Worm (Caenorhabditis elegans): ENCODE data around the gene fubl-1.

The fubl-1 gene

ce11 chrV:10224619-10225018 is 14.0 kb downstream of the fubl-1 start:
- TF ChIP-seq T23F11.4 (GFP tag; optimal IDR thresholded peaks at IDR 0.05) (no peak), ceh-22 (tag; optimal IDR thresholded peaks at IDR 0.05) (no peak), ztf-16 (tag; optimal IDR thresholded peaks at IDR 0.05) (no peak), nhr-11 (tag; optimal IDR thresholded peaks at IDR 0.05) (no peak), unc-3 (GFP tag; conservative IDR thresholded peaks at IDR 0.05) (no peak), unc-3 (tag; optimal IDR thresholded peaks at IDR 0.05) (no peak), ceh-34 (tag; optimal IDR thresholded peaks at IDR 0.05) (no peak), ceh-14 (tag; optimal IDR thresholded peaks at IDR 0.05) (no peak), ceh-30 (tag; optimal IDR thresholded peaks at IDR 0.05) (no peak)

ce11 chrV:10222007-10222406 is 16.7 kb downstream of the fubl-1 start, which contains the start of gene C12D8.20:
C12D8.20 (plus strand) TSS chrV:10222307.
- TF ChIP-seq hlh-13 (GFP tag; optimal IDR thresholded peaks at IDR 0.05) (no peak), K09A11.1 (tag; optimal IDR thresholded peaks at IDR 0.05; ENCODE audit: insufficient read depth) (no peak), T23F11.4 (GFP tag; optimal IDR thresholded peaks at IDR 0.05) (no peak)

ce11 chrV:10221317-10221716 is 17.3 kb downstream of the fubl-1 start, which contains the start of the genes fipr-5 and fipr-9:
fipr-5 (minus strand) TSS chrV:10221417.
fipr-9 (plus strand) TSS chrV:10221662.
- TF ChIP-seq K09A11.1 (tag; optimal IDR thresholded peaks at IDR 0.05; ENCODE audit: insufficient read depth) (no peak), unc-3 (GFP tag; conservative IDR thresholded peaks at IDR 0.05) (no peak), unc-3 (tag; optimal IDR thresholded peaks at IDR 0.05) (no peak), T23F11.4 (GFP tag; optimal IDR thresholded peaks at IDR 0.05) (no peak), Y22D7AL.16 (tag; optimal IDR thresholded peaks at IDR 0.05) (no peak), gmeb-2 (tag; optimal IDR thresholded peaks at IDR 0.05) (no peak), lim-6 (tag; optimal IDR thresholded peaks at IDR 0.05) (no peak), rnt-1 (tag; optimal IDR thresholded peaks at IDR 0.05) (no peak), tbx-2 (tag; optimal IDR thresholded peaks at IDR 0.05) (no peak), che-1 (tag; optimal IDR thresholded peaks at IDR 0.05) (no peak), elt-4 (tag; optimal IDR thresholded peaks at IDR 0.05) (no peak), ceh-34 (tag; optimal IDR thresholded peaks at IDR 0.05) (no peak), K02D7.2 (tag; optimal IDR thresholded peaks at IDR 0.05) (no peak)

- no peak for TF ChIP-seq unc-55 (GFP tag; optimal IDR thresholded peaks at IDR 0.05)
Observed at ce11 chrV:10220605-10221004, 18.1 kb downstream of the fubl-1 start, which contains the start of gene C12D8.13. C12D8.13 (minus strand) TSS chrV:10220705.

ce11 chrV:10216724-10217123 is 21.9 kb downstream of the fubl-1 start, which contains the start of gene ZK856.14:
ZK856.14 (plus strand) TSS chrV:10217024.
- TF ChIP-seq lin-11 (tag; optimal IDR thresholded peaks at IDR 0.05) (no peak), pax-1 (tag; optimal IDR thresholded peaks at IDR 0.05) (no peak), lim-6 (tag; optimal IDR thresholded peaks at IDR 0.05) (no peak), madf-2 (tag; optimal IDR thresholded peaks at IDR 0.05) (no peak), dve-1 (tag; optimal IDR thresholded peaks at IDR 0.05) (no peak), C38D4.7 (GFP tag; optimal IDR thresholded peaks at IDR 0.05) (no peak), unc-86 (tag; optimal IDR thresholded peaks at IDR 0.05) (no peak), fax-1 (tag; optimal IDR thresholded peaks at IDR 0.05) (no peak), ceh-45 (GFP tag; IDR thresholded peaks at IDR 0.05) (no peak), npax-4 (tag; optimal IDR thresholded peaks at IDR 0.05) (no peak), nhr-11 (tag; optimal IDR thresholded peaks at IDR 0.05) (no peak), ceh-24 (tag; optimal IDR thresholded peaks at IDR 0.05) (no peak), pqm-1 (tag; optimal IDR thresholded peaks at IDR 0.05) (no peak), syd-9 (tag; optimal IDR thresholded peaks at IDR 0.05) (no peak), rnt-1 (tag; optimal IDR thresholded peaks at IDR 0.05) (no peak)

ce11 chrV:10212627-10213026 is 26.0 kb downstream of the fubl-1 start, which contains the start of gene hpo-40:
hpo-40 (plus strand) TSS chrV:10212927.
- TF ChIP-seq unc-86 (tag; optimal IDR thresholded peaks at IDR 0.05) (no peak), C08G9.2 (tag; optimal IDR thresholded peaks at IDR 0.05) (no peak), fax-1 (tag; optimal IDR thresholded peaks at IDR 0.05) (no peak), unc-3 (GFP tag; conservative IDR thresholded peaks at IDR 0.05) (no peak), unc-3 (tag; optimal IDR thresholded peaks at IDR 0.05) (no peak), ceh-19 (GFP tag; optimal IDR thresholded peaks at IDR 0.05) (no peak), pag-3 (tag; optimal IDR thresholded peaks at IDR 0.05; ENCODE audit: borderline replicate concordance) (no peak), nhr-232 (tag; optimal IDR thresholded peaks at IDR 0.05) (no peak)

All from whole organism, late embryonic.